Worm (Caenorhabditis elegans) whole organism, early embryonic: ENCODE measurements around the gene ZK1240.1.

ENCODE experiments used
- B0310.2 ChIP-seq: sonication (generic microtip); optimal IDR thresholded peaks from 2 replicates; lab custom pipeline; 2016; ENCODE audit warnings: mild to moderate bottlenecking, missing genetic modification characterization, missing compliant biosample characterization
- F13C5.2 ChIP-seq: sonication (generic microtip); optimal IDR thresholded peaks from 2 replicates; lab custom pipeline; 2017; ENCODE audit warnings: mild to moderate bottlenecking, missing genetic modification characterization, inconsistent platforms, missing compliant biosample characterization
- aly-1 ChIP-seq: sonication (generic microtip); optimal IDR thresholded peaks from 2 replicates; lab custom pipeline; 2016; ENCODE audit warnings: missing genetic modification characterization, missing compliant biosample characterization
- ama-1 ChIP-seq: fragments of 150-350 bp; optimal IDR thresholded peaks from 2 replicates; lab custom pipeline; 2014
- ceh-36 ChIP-seq: sonication (generic microtip); optimal IDR thresholded peaks from 2 replicates; lab custom pipeline; 2016; ENCODE audit warnings: missing genetic modification characterization, inconsistent platforms, missing compliant biosample characterization
- ets-7 ChIP-seq: sonication (generic microtip); optimal IDR thresholded peaks from 2 replicates; lab custom pipeline; 2016; ENCODE audit warnings: missing genotype, missing genetic modification characterization, missing compliant biosample characterization
- hmbx-1 ChIP-seq: sonication (generic microtip); optimal IDR thresholded peaks from 2 replicates; lab custom pipeline; 2016; ENCODE audit warnings: mild to moderate bottlenecking, missing genetic modification characterization, missing compliant biosample characterization
- hnd-1 ChIP-seq: sonication (generic microtip); optimal IDR thresholded peaks from 2 replicates; lab custom pipeline; 2016; ENCODE audit warnings: missing genetic modification characterization, missing compliant biosample characterization
- scrt-1 ChIP-seq: fragments of 200-800 bp; sonication (Bioruptor generic); IDR thresholded peaks from 2 replicates; pipeline ENCODE4 v1.3.6; 2022; ENCODE audit warnings: missing genetic modification characterization, missing compliant biosample characterization
- tbx-11 ChIP-seq: fragments of 200-800 bp; sonication (Bioruptor generic); IDR thresholded peaks from 2 replicates; pipeline ENCODE4 v1.3.6; 2022; ENCODE audit warnings: missing genetic modification characterization, missing compliant biosample characterization

DNA sequence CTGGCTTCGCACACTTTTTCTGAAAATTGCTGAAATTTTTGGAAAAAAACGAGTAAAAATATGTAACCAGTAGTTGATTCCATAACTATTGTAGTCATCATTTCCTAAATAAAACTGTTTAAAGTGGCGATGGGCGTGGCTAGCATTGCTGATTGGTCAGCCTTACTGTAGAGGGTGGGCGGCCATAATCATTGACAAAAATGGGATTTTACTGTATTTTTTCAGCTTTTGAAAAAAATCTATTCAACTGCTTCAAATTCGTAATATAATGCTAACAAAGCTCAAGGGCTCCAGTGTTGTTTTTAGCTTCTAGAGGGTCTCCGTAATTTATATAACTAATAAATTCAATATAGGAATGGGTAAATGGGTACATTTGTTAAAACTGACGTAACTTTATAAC, 51.0 kb downstream of the ZK1240.1 start, which contains the start of gene F16G10.7:
- no peak for TF ChIP-seq ceh-36 (tag; lab: Kevin White, UChicago)
- TF ChIP-seq F13C5.2: no peak
- TF ChIP-seq aly-1 (tag; lab: Kevin White, UChicago): no peak
- no peak for TF ChIP-seq ama-1 (lab: Kevin White, UChicago)
- no peak for TF ChIP-seq hmbx-1 (tag; lab: Kevin White, UChicago)
- TF ChIP-seq scrt-1 (GFP tag; lab: Robert Waterston, UW): no peak
- no peak for TF ChIP-seq ets-7 (tag; lab: Kevin White, UChicago)
- TF ChIP-seq tbx-11 (GFP tag; lab: Robert Waterston, UW): no peak
- no peak for TF ChIP-seq B0310.2
- no peak for TF ChIP-seq hnd-1
